Comparison of ENCODE assay signal across 5 worm cellular contexts in genomic region chrV:2603056-2603455, ce11.
TF ChIP-seq lines count a peak whose summit lies in the region.

F53E10.6 (minus strand) TSS chrV:2603063.

TF ChIP-seq in whole organism, L1 larva, 84 proteins besides CTCF, POLR2A, EP300 and RAD21 (continues in another document):
- peak; percentile 17 for TF ChIP-seq dsc-1 (tag; optimal IDR thresholded peaks at IDR 0.05; lab: Kevin White, UChicago)
- TF ChIP-seq nhr-12 (tag; optimal IDR thresholded peaks at IDR 0.05; lab: Kevin White, UChicago), result no peak
- peak; percentile 28; the same call in 1 of the 2 replicates for TF ChIP-seq isw-1 (GFP tag; IDR thresholded peaks at IDR 0.05; lab: Robert Waterston, UW)
- TF ChIP-seq lin-39 (tag; optimal IDR thresholded peaks at IDR 0.05; lab: Kevin White, UChicago), result no peak
- TF ChIP-seq mdl-1 (tag; optimal IDR thresholded peaks at IDR 0.05; lab: Kevin White, UChicago), result no peak
- no peak for TF ChIP-seq elt-3 (tag; optimal IDR thresholded peaks at IDR 0.05; lab: Kevin White, UChicago)
- peak; percentile 15 for TF ChIP-seq swsn-7 (tag; optimal IDR thresholded peaks at IDR 0.05; lab: Kevin White, UChicago)
- no peak for TF ChIP-seq pqm-1 (tag; optimal IDR thresholded peaks at IDR 0.05; lab: Kevin White, UChicago)
- TF ChIP-seq snpc-4 (tag; optimal IDR thresholded peaks at IDR 0.05; lab: Kevin White, UChicago), result peak; percentile 35
- TF ChIP-seq sptf-1 (tag; optimal IDR thresholded peaks at IDR 0.05; lab: Kevin White, UChicago), result no peak
- TF ChIP-seq alr-1 (tag; optimal IDR thresholded peaks at IDR 0.05; lab: Kevin White, UChicago; ENCODE audit: borderline replicate concordance), result no peak
- TF ChIP-seq tlp-1 (tag; optimal IDR thresholded peaks at IDR 0.05; lab: Kevin White, UChicago), result no peak
- no peak for TF ChIP-seq egl-27 (tag; optimal IDR thresholded peaks at IDR 0.05; lab: Kevin White, UChicago)
- TF ChIP-seq lir-3 (tag; optimal IDR thresholded peaks at IDR 0.05; lab: Kevin White, UChicago; ENCODE audit: poor library complexity), result peak; percentile 74
- no peak for TF ChIP-seq egl-13 (tag; optimal IDR thresholded peaks at IDR 0.05; lab: Kevin White, UChicago)
- TF ChIP-seq hlh-4 (tag; optimal IDR thresholded peaks at IDR 0.05; lab: Kevin White, UChicago), result no peak
- TF ChIP-seq skn-1 (tag; optimal IDR thresholded peaks at IDR 0.05; lab: Kevin White, UChicago), result peak; percentile 35
- TF ChIP-seq nhr-28 (tag; optimal IDR thresholded peaks at IDR 0.05; lab: Kevin White, UChicago), result no peak
- no peak for TF ChIP-seq nhr-76 (tag; optimal IDR thresholded peaks at IDR 0.05; lab: Kevin White, UChicago)

TF ChIP-seq in whole organism, L3 larva, 47 proteins besides CTCF, POLR2A, EP300 and RAD21:
- no peak for TF ChIP-seq ama-1 (optimal IDR thresholded peaks at IDR 0.05; lab: Kevin White, UChicago)
- TF ChIP-seq nfya-1 (tag; optimal IDR thresholded peaks at IDR 0.05; lab: Kevin White, UChicago; ENCODE audit: insufficient read depth), result peak; percentile 42
- no peak for TF ChIP-seq aly-2 (tag; optimal IDR thresholded peaks at IDR 0.05; lab: Kevin White, UChicago)
- TF ChIP-seq unc-62 (GFP tag; optimal IDR thresholded peaks at IDR 0.05; lab: Kevin White, UChicago), result no peak
- peak; percentile 47 for TF ChIP-seq lin-15B (tag; optimal IDR thresholded peaks at IDR 0.05; lab: Kevin White, UChicago)
- TF ChIP-seq nhr-23 (tag; optimal IDR thresholded peaks at IDR 0.05; lab: Kevin White, UChicago), result peak; percentile 3

TF ChIP-seq in whole organism, early embryonic, 17 proteins besides CTCF, POLR2A, EP300 and RAD21:
- 0 out of 2 replicates have a peak, but pooled peaks have one; percentile 16 for TF ChIP-seq tbx-11 (GFP tag; IDR thresholded peaks at IDR 0.05; lab: Robert Waterston, UW)
- peak; percentile 53; the same call in 1 of the 2 replicates for TF ChIP-seq pes-1 (GFP tag; IDR thresholded peaks at IDR 0.05; lab: Robert Waterston, UW)
- TF ChIP-seq flt-1 (GFP tag; IDR thresholded peaks at IDR 0.05; lab: Robert Waterston, UW), result no peak
- no peak for TF ChIP-seq tra-4 (tag; optimal IDR thresholded peaks at IDR 0.05; lab: Kevin White, UChicago)
- no peak for TF ChIP-seq F13C5.2 (tag; optimal IDR thresholded peaks at IDR 0.05; lab: Kevin White, UChicago)
- no peak for TF ChIP-seq aly-1 (tag; optimal IDR thresholded peaks at IDR 0.05; lab: Kevin White, UChicago)
- no peak for TF ChIP-seq hmbx-1 (tag; optimal IDR thresholded peaks at IDR 0.05; lab: Kevin White, UChicago)
- TF ChIP-seq sea-1 (GFP tag; conservative IDR thresholded peaks at IDR 0.05; lab: Robert Waterston, UW), result no peak
- TF ChIP-seq ama-1 (optimal IDR thresholded peaks at IDR 0.05; lab: Kevin White, UChicago), result no peak
- TF ChIP-seq scrt-1 (GFP tag; IDR thresholded peaks at IDR 0.05; lab: Robert Waterston, UW), result no peak
- no peak for TF ChIP-seq hnd-1 (tag; optimal IDR thresholded peaks at IDR 0.05; lab: Kevin White, UChicago)
- TF ChIP-seq tbx-37 (GFP tag; conservative IDR thresholded peaks at IDR 0.05; lab: Robert Waterston, UW), result peak; percentile 60; the same call in 1 of the 2 replicates
- no peak for TF ChIP-seq hmg-4 (GFP tag; optimal IDR thresholded peaks at IDR 0.05; lab: Kevin White, UChicago)
- no peak for TF ChIP-seq ceh-13 (GFP tag; optimal IDR thresholded peaks at IDR 0.05; lab: Kevin White, UChicago)
- no peak for TF ChIP-seq B0310.2 (tag; optimal IDR thresholded peaks at IDR 0.05; lab: Kevin White, UChicago)
- TF ChIP-seq ets-7 (tag; optimal IDR thresholded peaks at IDR 0.05; lab: Kevin White, UChicago), result no peak

TF ChIP-seq in whole organism, midembryonic, 9 proteins besides CTCF, POLR2A, EP300 and RAD21:
- peak; percentile 4 for TF ChIP-seq cog-1 (tag; optimal IDR thresholded peaks at IDR 0.05; lab: Kevin White, UChicago)
- TF ChIP-seq ref-1 (GFP tag; conservative IDR thresholded peaks at IDR 0.05; lab: Robert Waterston, UW), result no peak
- no peak for TF ChIP-seq ztf-23 (GFP tag; IDR thresholded peaks at IDR 0.05; lab: Robert Waterston, UW)

TF ChIP-seq in whole organism, young adult, 124 proteins besides CTCF, POLR2A, EP300 and RAD21:
- TF ChIP-seq ets-4 (GFP tag; optimal IDR thresholded peaks at IDR 0.05; lab: Kevin White, UChicago) (no peak), dox-1 (GFP tag; IDR thresholded peaks at IDR 0.05; lab: Robert Waterston, UW) (peak; percentile 55; the same call in 1 of the 2 replicates), ztf-28 (GFP tag; IDR thresholded peaks at IDR 0.05; lab: Robert Waterston, UW) (0 out of 2 replicates have a peak, but pooled peaks have one; percentile 9), F23B12.7 (tag; optimal IDR thresholded peaks at IDR 0.05; lab: Kevin White, UChicago; ENCODE audit: insufficient read depth) (peak; percentile 2), lsl-1 (GFP tag; optimal IDR thresholded peaks at IDR 0.05; lab: Kevin White, UChicago) (peak; percentile 30), Y95B8A.8 (GFP tag; IDR thresholded peaks at IDR 0.05; lab: Robert Waterston, UW) (no peak), F33H1.4 (GFP tag; IDR thresholded peaks at IDR 0.05; lab: Robert Waterston, UW) (peak; percentile 38), F49E8.2 (tag; optimal IDR thresholded peaks at IDR 0.05; lab: Kevin White, UChicago; ENCODE audit: insufficient read depth) (no peak), unc-130 (GFP tag; optimal IDR thresholded peaks at IDR 0.05; lab: Kevin White, UChicago) (peak; percentile 37), attf-6 (GFP tag; IDR thresholded peaks at IDR 0.05; lab: Robert Waterston, UW) (no peak), madf-6 (GFP tag; IDR thresholded peaks at IDR 0.05; lab: Robert Waterston, UW) (peak; percentile 62), somi-1 (GFP tag; optimal IDR thresholded peaks at IDR 0.05; lab: Kevin White, UChicago) (no peak), mcd-1 (GFP tag; IDR thresholded peaks at IDR 0.05; lab: Robert Waterston, UW) (peak; percentile 71), attf-5 (GFP tag; optimal IDR thresholded peaks at IDR 0.05; lab: Kevin White, UChicago) (no peak), dpl-1 (GFP tag; optimal IDR thresholded peaks at IDR 0.05; lab: Kevin White, UChicago) (peak; percentile 69), ceh-27 (GFP tag; optimal IDR thresholded peaks at IDR 0.05; lab: Kevin White, UChicago) (peak; percentile 62), efl-1 (GFP tag; optimal IDR thresholded peaks at IDR 0.05; lab: Kevin White, UChicago) (peak; percentile 58), aptf-2 (GFP tag; conservative IDR thresholded peaks at IDR 0.05; lab: Robert Waterston, UW) (no peak), D2030.7 (GFP tag; IDR thresholded peaks at IDR 0.05; lab: Robert Waterston, UW) (0 out of 2 replicates have a peak, but pooled peaks have one; percentile 23), lir-1 (GFP tag; conservative IDR thresholded peaks at IDR 0.05; lab: Robert Waterston, UW) (0 out of 2 replicates have a peak, but pooled peaks have one; percentile 24), madf-10 (tag; optimal IDR thresholded peaks at IDR 0.05; lab: Kevin White, UChicago) (no peak), lin-54 (GFP tag; optimal IDR thresholded peaks at IDR 0.05; lab: Kevin White, UChicago) (peak; percentile 86), rcor-1 (GFP tag; IDR thresholded peaks at IDR 0.05; lab: Robert Waterston, UW) (peak; percentile 34; the same call in 1 of the 2 replicates), ceh-91 (GFP tag; IDR thresholded peaks at IDR 0.05; lab: Robert Waterston, UW) (no peak), lin-35 (GFP tag; optimal IDR thresholded peaks at IDR 0.05; lab: Kevin White, UChicago) (peak in 1 of 3 experiments; percentile 65), die-1 (tag; optimal IDR thresholded peaks at IDR 0.05; lab: Kevin White, UChicago) (no peak), egl-18 (GFP tag; IDR thresholded peaks at IDR 0.05; lab: Robert Waterston, UW) (no peak)

Comparison
In these comparisons a context has a peak if more than half of its experiments do, and no peak if none do; other contexts are left out.
1. Of the 8 proteins assayed by ChIP-seq in both whole organism, young adult and whole organism, L1 larva: peak only in whole organism, young adult: unc-130; only in whole organism, L1 larva: nhr-90 and snpc-4; in both: dpl-1 and efl-1; in neither: 2; mixed calls (peak in some experiments, not most) for 1.